Fruit fly (Drosophila melanogaster) whole organism, adult: ENCODE results near the gene Smu1.

ENCODE experiments used
- CG11617 ChIP-seq: fragments of 200-800 bp; sonication (Bioruptor generic); optimal IDR thresholded peaks from 2 replicates; lab custom pipeline; 2017; ENCODE audit warnings: mild to moderate bottlenecking, missing biosample characterization, missing genetic modification reagents, missing genetic modification characterization
- CG12768 ChIP-seq: fragments of 200-800 bp; sonication (Bioruptor generic); optimal IDR thresholded peaks from 2 replicates; lab custom pipeline; 2017; ENCODE audit warnings: missing biosample characterization, missing genetic modification characterization, mild to moderate bottlenecking, moderate library complexity, missing genetic modification reagents
- CG14711 ChIP-seq: fragments of 200-800 bp; sonication (Bioruptor generic); optimal IDR thresholded peaks from 2 replicates; lab custom pipeline; 2018; ENCODE audit warnings: missing biosample characterization, mild to moderate bottlenecking, missing genetic modification characterization, moderate library complexity
- CG1620 ChIP-seq: fragments of 200-800 bp; sonication (Bioruptor generic); optimal IDR thresholded peaks from 2 replicates; lab custom pipeline; 2016; ENCODE audit warnings: missing biosample characterization, missing genetic modification characterization
- CG33017 ChIP-seq: fragments of 200-800 bp; sonication (Bioruptor generic); optimal IDR thresholded peaks from 2 replicates; lab custom pipeline; 2018; ENCODE audit warnings: missing biosample characterization, mild to moderate bottlenecking, missing genetic modification characterization, moderate library complexity
- CG5204 ChIP-seq: fragments of 200-800 bp; sonication (Bioruptor generic); optimal IDR thresholded peaks from 2 replicates; lab custom pipeline; 2016; ENCODE audit warnings: missing biosample characterization, missing genetic modification characterization
- CG7045 ChIP-seq: fragments of 200-800 bp; sonication (Bioruptor generic); optimal IDR thresholded peaks from 2 replicates; lab custom pipeline; 2017; ENCODE audit warnings: missing biosample characterization, mild to moderate bottlenecking, missing genetic modification characterization
- CG7101 ChIP-seq: fragments of 200-800 bp; sonication (Bioruptor generic); optimal IDR thresholded peaks from 2 replicates; lab custom pipeline; 2018; ENCODE audit warnings: missing biosample characterization, mild to moderate bottlenecking, missing genetic modification characterization, moderate library complexity
- Clk ChIP-seq: fragments of 200-800 bp; sonication (Bioruptor generic); optimal IDR thresholded peaks from 2 replicates; lab custom pipeline; 2017; ENCODE audit warnings: missing biosample characterization, missing genetic modification characterization
- Crg-1 ChIP-seq: fragments of 200-800 bp; sonication (Bioruptor generic); optimal IDR thresholded peaks from 2 replicates; lab custom pipeline; 2016; ENCODE audit warnings: missing biosample characterization, missing genetic modification characterization
- Hr96 ChIP-seq: fragments of 200-800 bp; sonication (Bioruptor generic); optimal IDR thresholded peaks from 2 replicates; lab custom pipeline; 2016; ENCODE audit warnings: missing biosample characterization, missing genetic modification characterization
- Mnt ChIP-seq: fragments of 200-800 bp; sonication (Bioruptor generic); optimal IDR thresholded peaks from 2 replicates; lab custom pipeline; 2016; ENCODE audit warnings: missing biosample characterization, mild to moderate bottlenecking, missing genetic modification characterization
- bab1 ChIP-seq: fragments of 200-800 bp; sonication (Bioruptor generic); optimal IDR thresholded peaks from 3 replicates; lab custom pipeline; 2019; ENCODE audit warnings: missing biosample characterization, mild to moderate bottlenecking, missing genetic modification characterization, moderate library complexity
- cic ChIP-seq: fragments of 200-800 bp; sonication (Bioruptor generic); optimal IDR thresholded peaks from 2 replicates; lab custom pipeline; 2017; ENCODE audit warnings: missing biosample characterization, mild to moderate bottlenecking, missing genetic modification characterization, moderate library complexity
- cnc ChIP-seq, 2 experiments: fragments of >200 bp; optimal IDR thresholded peaks; 2 replicates each; lab custom pipeline; 2017
- kay ChIP-seq: fragments of 200-800 bp; sonication (Bioruptor generic); peaks from one replicate; lab custom pipeline; 2016; ENCODE audit warnings: missing biosample characterization, missing genetic modification characterization, borderline replicate concordance
- ovo ChIP-seq: fragments of 200-800 bp; sonication (Bioruptor generic); optimal IDR thresholded peaks from 2 replicates; lab custom pipeline; 2016; ENCODE audit warnings: missing biosample characterization, missing genetic modification characterization
- pad ChIP-seq: fragments of 200-800 bp; sonication (Bioruptor generic); optimal IDR thresholded peaks from 3 replicates; lab custom pipeline; 2017; ENCODE audit warnings: missing biosample characterization, missing genetic modification characterization, mild to moderate bottlenecking, moderate library complexity, missing genetic modification reagents
- tj ChIP-seq: fragments of 200-800 bp; sonication (Bioruptor generic); optimal IDR thresholded peaks from 3 replicates; lab custom pipeline; 2017; ENCODE audit warnings: missing biosample characterization, mild to moderate bottlenecking, missing genetic modification characterization, moderate library complexity
- toe ChIP-seq: fragments of 200-800 bp; sonication (Bioruptor generic); optimal IDR thresholded peaks from 2 replicates; lab custom pipeline; 2016; ENCODE audit warnings: missing biosample characterization, missing genetic modification characterization

Smu1 gene

DNA sequence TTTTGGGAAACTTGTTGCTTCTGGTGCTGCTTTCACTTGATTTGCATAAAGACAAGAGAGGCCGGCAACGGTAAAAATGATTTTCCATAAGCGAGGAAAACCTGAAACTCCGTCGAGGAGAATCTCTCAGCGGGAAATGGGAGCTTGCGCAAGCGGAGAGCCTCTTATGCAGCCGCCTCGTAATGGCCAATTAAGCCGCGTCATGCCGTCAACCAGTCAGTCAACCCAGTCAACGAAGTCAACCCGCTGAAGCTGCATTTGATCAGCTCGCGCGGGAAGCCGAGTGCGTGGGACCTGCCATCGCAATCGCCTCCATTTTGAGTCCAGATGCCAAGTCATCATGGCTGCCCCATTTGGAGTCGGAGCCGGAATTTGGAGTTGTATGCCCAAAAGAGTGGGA is 12.0 kb upstream of the Smu1 start:
- TF ChIP-seq Mnt (GFP tag; lab: Kevin White, UChicago) = no peak
- no peak for TF ChIP-seq bab1 (GFP tag; lab: Kevin White, UChicago)
- no peak for TF ChIP-seq CG14711 (tag; lab: Kevin White, UChicago)
- no peak for TF ChIP-seq Crg-1 (GFP tag; lab: Kevin White, UChicago)
- no peak for TF ChIP-seq kay (GFP tag; lab: Kevin White, UChicago)
- no peak for TF ChIP-seq CG1620
- TF ChIP-seq toe (GFP tag; lab: Kevin White, UChicago) = no peak
- TF ChIP-seq pad (GFP tag; lab: Kevin White, UChicago) = no peak
- TF ChIP-seq CG12768 (GFP tag; lab: Kevin White, UChicago) = no peak
- no peak for TF ChIP-seq CG7045
- no peak for TF ChIP-seq Clk
- no peak for TF ChIP-seq ovo (GFP tag; lab: Kevin White, UChicago)
- TF ChIP-seq CG33017 (tag; lab: Kevin White, UChicago) = no peak
- no peak for TF ChIP-seq Hr96 (GFP tag; lab: Kevin White, UChicago)
- no peak for TF ChIP-seq CG11617
- no peak for TF ChIP-seq cnc (optimal IDR thresholded peaks at IDR 0.05; lab: Kevin White, UChicago)
- TF ChIP-seq cic (GFP tag; lab: Kevin White, UChicago) = no peak
- TF ChIP-seq tj = no peak
- no peak for TF ChIP-seq CG7101 (tag; lab: Kevin White, UChicago)
- TF ChIP-seq CG5204 (GFP tag; lab: Kevin White, UChicago) = no peak

DNA sequence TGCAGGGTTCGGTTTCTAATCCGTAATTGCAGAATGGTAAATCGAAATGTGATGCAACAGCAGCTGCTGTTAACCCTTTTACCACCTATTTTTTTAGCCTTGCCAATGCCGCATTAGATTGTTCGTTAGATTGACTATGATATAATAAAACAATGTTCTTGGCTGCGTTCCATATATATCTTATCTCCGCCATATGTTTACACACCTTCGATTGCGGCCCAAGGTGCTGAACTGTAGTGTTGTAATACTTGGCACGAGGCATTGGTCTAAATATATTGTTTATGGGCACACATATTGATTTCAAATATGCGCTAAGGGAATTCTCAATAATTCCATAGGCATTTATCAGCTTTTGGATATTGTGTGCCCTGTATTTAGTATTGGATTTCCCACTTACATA is 10.6 kb upstream of the Smu1 start:
- TF ChIP-seq CG33017 (tag; lab: Kevin White, UChicago) = no peak
- peak; percentile 8 for TF ChIP-seq kay (GFP tag; lab: Kevin White, UChicago)

DNA sequence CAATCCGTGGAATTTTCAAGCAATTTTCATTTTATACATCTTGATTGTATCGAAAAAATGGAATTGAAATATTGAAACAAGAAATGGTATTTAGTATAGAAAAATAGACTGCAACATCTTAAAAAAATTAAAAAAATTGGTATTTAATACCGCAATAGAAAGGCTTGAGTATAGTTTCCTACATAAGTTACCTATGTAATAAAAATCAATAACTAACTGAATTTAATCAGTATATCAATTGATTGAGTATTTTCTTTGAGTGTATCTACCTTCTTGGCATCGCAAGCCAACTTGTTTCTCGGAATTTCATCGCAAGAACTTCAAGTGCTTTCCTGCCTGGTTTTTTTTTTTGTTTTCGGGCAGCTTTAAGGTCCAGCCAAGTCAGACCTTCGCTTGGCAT is 9.4 kb upstream of the Smu1 start:
- TF ChIP-seq CG14711 (tag; lab: Kevin White, UChicago) (no peak), CG1620 (no peak), Clk (no peak), Hr96 (GFP tag; lab: Kevin White, UChicago) (no peak), tj (no peak), CG5204 (GFP tag; lab: Kevin White, UChicago) (no peak), toe (GFP tag; lab: Kevin White, UChicago) (no peak), cnc (optimal IDR thresholded peaks at IDR 0.05; lab: Kevin White, UChicago) (no peak), CG12768 (GFP tag; lab: Kevin White, UChicago) (no peak)

DNA sequence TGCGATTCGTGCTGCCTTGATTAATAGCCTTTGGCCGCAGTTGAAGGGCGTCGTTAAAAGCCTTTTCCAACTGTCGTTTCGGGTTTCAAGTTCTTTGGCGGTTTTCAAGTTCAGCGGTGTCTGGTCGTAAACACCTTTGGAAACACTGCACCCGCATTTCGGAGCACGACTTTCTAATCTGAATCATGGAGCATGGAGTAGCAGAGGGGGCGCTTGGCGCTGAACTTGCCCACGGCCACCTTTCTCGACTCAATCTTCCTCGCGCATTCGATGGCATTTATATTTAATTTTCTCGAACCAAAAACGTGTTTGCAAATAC is 8.7 kb upstream of the Smu1 start:
- TF ChIP-seq CG14711 (tag; lab: Kevin White, UChicago) (no peak), Hr96 (GFP tag; lab: Kevin White, UChicago) (no peak), bab1 (GFP tag; lab: Kevin White, UChicago) (no peak), CG33017 (tag; lab: Kevin White, UChicago) (no peak), pad (GFP tag; lab: Kevin White, UChicago) (no peak), tj (no peak), ovo (GFP tag; lab: Kevin White, UChicago) (no peak), CG5204 (GFP tag; lab: Kevin White, UChicago) (no peak)

DNA sequence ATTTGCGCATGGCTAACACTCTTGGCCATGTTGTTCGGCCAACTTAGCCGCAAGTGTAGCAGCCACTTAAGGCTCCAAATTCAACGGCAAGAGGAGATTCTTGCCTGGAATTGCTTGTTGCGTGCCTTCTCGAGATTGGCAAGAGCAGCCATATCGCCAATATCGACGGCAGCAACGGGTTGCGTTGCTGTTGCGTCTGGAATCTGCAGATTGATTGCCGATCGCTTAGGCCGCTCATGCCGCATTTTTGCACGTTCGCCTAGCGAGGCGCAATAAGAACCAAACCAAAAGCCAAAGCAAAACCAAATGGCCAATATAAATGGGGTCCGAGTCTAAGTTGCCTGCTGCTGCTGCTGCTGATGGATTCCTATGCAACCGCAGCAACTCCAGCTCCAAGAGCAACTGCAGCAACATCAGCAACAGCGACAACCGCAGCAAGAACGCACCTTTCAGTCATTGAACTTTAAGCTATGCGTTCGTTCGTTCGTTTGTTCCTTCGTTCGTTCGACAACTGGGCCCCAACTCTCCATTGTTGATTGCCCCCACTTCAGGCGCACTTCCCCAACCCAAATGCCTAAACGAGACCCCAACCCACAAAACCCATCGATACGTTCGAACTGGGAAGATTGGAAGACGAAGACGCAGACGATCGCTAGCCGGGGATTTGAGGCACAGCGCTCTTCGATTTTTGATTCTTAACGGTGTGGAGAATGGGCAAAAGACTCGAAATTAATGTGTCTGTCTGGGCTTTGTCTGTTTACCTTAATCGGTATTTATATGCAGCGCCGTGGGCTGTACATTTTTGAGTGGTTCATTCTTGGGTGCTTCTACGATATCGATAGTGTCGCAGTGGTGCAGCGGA is 8.1 kb upstream of the Smu1 start:
- TF ChIP-seq cic (GFP tag; lab: Kevin White, UChicago) = no peak
- TF ChIP-seq bab1 (GFP tag; lab: Kevin White, UChicago) = no peak

DNA sequence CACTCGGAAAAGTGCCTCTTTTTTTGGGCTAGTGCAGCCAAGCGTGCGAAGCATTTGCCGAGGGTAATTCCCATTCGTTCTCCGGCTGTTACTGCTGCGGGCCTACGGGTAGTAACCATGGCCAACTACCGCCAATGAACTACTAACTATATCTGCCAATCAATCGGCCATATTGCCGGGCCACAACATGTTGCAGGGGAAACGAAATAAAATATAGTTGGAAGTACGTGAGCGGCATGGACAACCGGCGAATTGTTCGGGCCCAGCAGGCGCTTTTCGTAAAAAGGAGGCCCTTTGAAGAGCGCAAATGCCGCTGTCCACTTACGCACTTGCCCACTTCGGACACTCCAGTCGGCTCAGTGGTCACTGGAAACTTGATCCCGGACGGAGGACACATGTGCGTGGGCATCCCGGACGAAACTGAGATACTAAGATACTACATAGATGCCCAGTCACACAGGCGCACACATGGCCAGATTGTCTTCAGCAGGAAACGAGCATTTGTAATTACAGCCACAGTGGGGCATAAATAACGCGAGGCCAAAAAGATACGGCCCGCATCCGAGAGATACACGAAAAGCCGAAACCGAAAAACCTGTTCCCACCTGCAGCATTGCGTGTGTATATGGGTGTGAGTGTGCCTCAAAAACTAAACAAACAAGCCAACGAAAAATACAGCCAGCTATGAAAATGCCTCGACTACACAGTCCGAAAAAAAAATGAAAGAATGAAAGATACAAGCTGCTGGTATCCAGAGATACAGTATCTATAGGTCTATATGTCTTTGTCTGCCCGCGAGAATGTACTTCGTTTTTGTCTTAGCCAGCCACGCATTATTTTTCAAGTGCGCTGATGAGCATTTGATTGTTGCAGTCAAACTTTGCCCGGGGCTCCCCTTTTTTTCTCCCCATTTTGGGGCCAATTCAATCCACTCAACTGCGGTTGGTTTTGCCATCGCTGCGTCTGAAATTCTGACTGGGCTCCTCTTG is 6.6 kb upstream of the Smu1 start:
- TF ChIP-seq kay (GFP tag; lab: Kevin White, UChicago) (no peak), CG11617 (no peak), CG14711 (tag; lab: Kevin White, UChicago) (no peak), pad (GFP tag; lab: Kevin White, UChicago) (no peak), CG12768 (GFP tag; lab: Kevin White, UChicago) (no peak), Clk (no peak), CG33017 (tag; lab: Kevin White, UChicago) (no peak), cic (GFP tag; lab: Kevin White, UChicago) (no peak), ovo (GFP tag; lab: Kevin White, UChicago) (no peak), CG7045 (no peak), Mnt (GFP tag; lab: Kevin White, UChicago) (no peak), CG5204 (GFP tag; lab: Kevin White, UChicago) (no peak), Crg-1 (GFP tag; lab: Kevin White, UChicago) (no peak), toe (GFP tag; lab: Kevin White, UChicago) (no peak), bab1 (GFP tag; lab: Kevin White, UChicago) (no peak), cnc (optimal IDR thresholded peaks at IDR 0.05; lab: Kevin White, UChicago) (no peak), tj (no peak), CG7101 (tag; lab: Kevin White, UChicago) (no peak), CG1620 (no peak), Hr96 (GFP tag; lab: Kevin White, UChicago) (no peak)
